Worm (Caenorhabditis elegans) whole organism, L4 larva: ENCODE measurements around the gene gsto-1.

ENCODE experiments used
- T20F7.1 ChIP-seq: fragments of 200-800 bp; sonication (Bioruptor generic); optimal IDR thresholded peaks from 2 replicates; lab custom pipeline; 2018; ENCODE audit warnings: mild to moderate bottlenecking, missing genetic modification characterization, missing compliant biosample characterization
- Y48G9A.11 ChIP-seq: fragments of 200-800 bp; sonication (Bioruptor generic); IDR thresholded peaks from 2 replicates; pipeline ENCODE4 v1.3.6; 2022; ENCODE audit warnings: missing genetic modification reagents, missing genetic modification characterization, missing compliant biosample characterization
- Y5F2A.4 ChIP-seq: fragments of 200-800 bp; sonication (Bioruptor generic); optimal IDR thresholded peaks from 2 replicates; lab custom pipeline; 2018; ENCODE audit warnings: mild to moderate bottlenecking, missing genetic modification characterization, missing compliant biosample characterization
- aha-1 ChIP-seq: fragments of 150-350 bp; peaks from one replicate; lab custom pipeline; 2014; ENCODE audit warnings: missing biosample characterization, missing genetic modification characterization
- aly-2 ChIP-seq: sonication (generic microtip); optimal IDR thresholded peaks from 2 replicates; lab custom pipeline; 2018; ENCODE audit warnings: missing biosample characterization, missing genetic modification characterization
- ama-1 ChIP-seq: fragments of 150-350 bp; optimal IDR thresholded peaks from 2 replicates; lab custom pipeline; 2014; ENCODE audit warnings: inconsistent platforms, mixed read lengths
- attf-4 ChIP-seq: sonication (generic microtip); optimal IDR thresholded peaks from 3 replicates; lab custom pipeline; 2017; ENCODE audit warnings: missing biosample characterization, missing genetic modification characterization
- ceh-28 ChIP-seq: fragments of 150-350 bp; optimal IDR thresholded peaks from 2 replicates; lab custom pipeline; 2014; ENCODE audit warnings: missing biosample characterization, missing genetic modification reagents, missing genetic modification characterization
- ceh-62 ChIP-seq: sonication (generic microtip); optimal IDR thresholded peaks from 2 replicates; lab custom pipeline; 2017; ENCODE audit warnings: missing biosample characterization, missing genetic modification characterization
- ceh-82 ChIP-seq: sonication (generic microtip); optimal IDR thresholded peaks from 2 replicates; lab custom pipeline; 2017; ENCODE audit warnings: missing biosample characterization, missing genetic modification characterization
- cey-2 ChIP-seq: sonication (generic microtip); optimal IDR thresholded peaks from 3 replicates; lab custom pipeline; 2017; ENCODE audit warnings: missing genetic modification characterization, mild to moderate bottlenecking, missing compliant biosample characterization, antibody characterized with exemption, borderline replicate concordance; ENCODE audit not compliant: insufficient read depth
- dpl-1 ChIP-seq: fragments of 150-350 bp; optimal IDR thresholded peaks from 2 replicates; lab custom pipeline; 2014; ENCODE audit warnings: missing biosample characterization, missing genetic modification reagents, missing genetic modification characterization
- egl-27 ChIP-seq: sonication (generic microtip); optimal IDR thresholded peaks from 3 replicates; lab custom pipeline; 2017; ENCODE audit warnings: missing biosample characterization, missing genetic modification reagents, missing genetic modification characterization
- fkh-10 ChIP-seq: fragments of 150-350 bp; optimal IDR thresholded peaks from 2 replicates; lab custom pipeline; 2014; ENCODE audit warnings: missing biosample characterization, missing genetic modification reagents, missing genetic modification characterization
- fos-1 ChIP-seq: fragments of 150-350 bp; optimal IDR thresholded peaks from 2 replicates; lab custom pipeline; 2014; ENCODE audit warnings: missing biosample characterization, missing genetic modification characterization
- hlh-11 ChIP-seq: fragments of 200-800 bp; sonication (Bioruptor generic); optimal IDR thresholded peaks from 2 replicates; lab custom pipeline; 2018; ENCODE audit warnings: mild to moderate bottlenecking, missing genetic modification characterization, missing compliant biosample characterization
- hmg-1.1 ChIP-seq: fragments of 200-800 bp; sonication (Bioruptor generic); IDR thresholded peaks from 2 replicates; pipeline ENCODE4 v1.3.6; 2022; ENCODE audit warnings: missing genetic modification reagents, missing genetic modification characterization, missing compliant biosample characterization
- lin-13 ChIP-seq: fragments of 150-350 bp; optimal IDR thresholded peaks from 2 replicates; lab custom pipeline; 2014; ENCODE audit warnings: missing biosample characterization, missing genetic modification reagents, missing genetic modification characterization
- lin-29 ChIP-seq: fragments of 200-800 bp; sonication (Bioruptor generic); IDR thresholded peaks from 2 replicates; pipeline ENCODE4 v1.3.6; 2022; ENCODE audit warnings: missing genetic modification reagents, missing genetic modification characterization, missing compliant biosample characterization
- lir-3 ChIP-seq: sonication (generic microtip); optimal IDR thresholded peaks from 2 replicates; lab custom pipeline; 2016; ENCODE audit warnings: mild to moderate bottlenecking, missing genetic modification characterization, missing compliant biosample characterization
- lsy-2 ChIP-seq, 2 experiments: fragments of 150-350 bp in 1 of 2; sonication (generic microtip) in 1 of 2; optimal IDR thresholded peaks; 2 replicates each; lab custom pipeline; 2014 to 2017; ENCODE audit warnings: missing biosample characterization in 2 of 2, missing genetic modification characterization in 2 of 2
- madf-9 ChIP-seq: fragments of 200-800 bp; sonication (Bioruptor generic); conservative IDR thresholded peaks from 2 replicates; pipeline ENCODE4 v1.3.6; 2022; ENCODE audit warnings: missing genetic modification reagents, missing genetic modification characterization, missing compliant biosample characterization
- mdl-1 ChIP-seq, 2 experiments: fragments of 150-350 bp in 1 of 2; sonication (generic microtip) in 1 of 2; optimal IDR thresholded peaks; 2 replicates each; lab custom pipeline; 2014 to 2017; ENCODE audit warnings: missing biosample characterization in 2 of 2, missing genetic modification characterization in 2 of 2
- mep-1 ChIP-seq: fragments of 150-350 bp; sonication (generic microtip); optimal IDR thresholded peaks from 3 replicates; lab custom pipeline; 2014; ENCODE audit warnings: missing biosample characterization, missing genetic modification characterization
- mes-2 ChIP-seq: sonication (generic microtip); optimal IDR thresholded peaks from 2 replicates; lab custom pipeline; 2016; ENCODE audit warnings: missing genotype, mild to moderate bottlenecking, missing genetic modification characterization, missing compliant biosample characterization; ENCODE audit not compliant: poor library complexity, severe bottlenecking
- mxl-2 ChIP-seq: fragments of 200-800 bp; sonication (Bioruptor generic); conservative IDR thresholded peaks from 2 replicates; pipeline ENCODE4 v1.3.6; 2022; ENCODE audit warnings: missing genetic modification reagents, missing genetic modification characterization, missing compliant biosample characterization
- nhr-28 ChIP-seq: fragments of 150-350 bp; optimal IDR thresholded peaks from 2 replicates; lab custom pipeline; 2014; ENCODE audit warnings: missing biosample characterization, missing genetic modification characterization
- nhr-42 ChIP-seq: fragments of 200-800 bp; sonication (Bioruptor generic); IDR thresholded peaks from 2 replicates; pipeline ENCODE4 v1.3.6; 2022; ENCODE audit warnings: missing genetic modification characterization, missing compliant biosample characterization
- nhr-48 ChIP-seq: sonication (generic microtip); optimal IDR thresholded peaks from 2 replicates; lab custom pipeline; 2016; ENCODE audit warnings: mild to moderate bottlenecking, missing genetic modification characterization, missing compliant biosample characterization
- nhr-77 ChIP-seq: fragments of 150-350 bp; optimal IDR thresholded peaks from 2 replicates; lab custom pipeline; 2014; ENCODE audit warnings: missing biosample characterization, missing genetic modification characterization
- saeg-2 ChIP-seq: fragments of 200-800 bp; sonication (Bioruptor generic); IDR thresholded peaks from 2 replicates; pipeline ENCODE4 v1.3.6; 2022; ENCODE audit warnings: missing genetic modification reagents, missing genetic modification characterization, missing compliant biosample characterization
- sdz-12 ChIP-seq: fragments of 200-800 bp; sonication (Bioruptor generic); optimal IDR thresholded peaks from 2 replicates; lab custom pipeline; 2018; ENCODE audit warnings: mild to moderate bottlenecking, missing genetic modification characterization, missing compliant biosample characterization
- set-16 ChIP-seq: fragments of 200-800 bp; sonication (Bioruptor generic); IDR thresholded peaks from 2 replicates; pipeline ENCODE4 v1.3.6; 2022; ENCODE audit warnings: missing genetic modification reagents, missing genetic modification characterization, missing compliant biosample characterization
- unc-39 ChIP-seq: sonication (generic microtip); optimal IDR thresholded peaks from 2 replicates; lab custom pipeline; 2017; ENCODE audit warnings: missing biosample characterization, missing genetic modification characterization
- unc-62 ChIP-seq, 3 experiments: fragments of 150-350 bp in 1 of 3; sonication (generic microtip); optimal IDR thresholded peaks in 2 of 3; peaks in 1 of 3; 1 replicate in 1 of 3; 2 replicates in 2 of 3; lab custom pipeline; 2014 to 2017; ENCODE audit warnings: missing biosample characterization in 3 of 3, missing genetic modification characterization in 3 of 3, missing genetic modification reagents in 3 of 3, missing genotype in 1 of 3
- vab-7 ChIP-seq: fragments of 200-800 bp; sonication (Bioruptor generic); IDR thresholded peaks from 2 replicates; pipeline ENCODE4 v1.3.6; 2022; ENCODE audit warnings: missing genetic modification reagents, missing genetic modification characterization, missing compliant biosample characterization
- zfp-2 ChIP-seq: sonication (generic microtip); optimal IDR thresholded peaks from 2 replicates; lab custom pipeline; 2016; ENCODE audit warnings: mild to moderate bottlenecking, missing genetic modification characterization, missing compliant biosample characterization
- zip-2 ChIP-seq: fragments of 150-350 bp; optimal IDR thresholded peaks from 2 replicates; lab custom pipeline; 2014; ENCODE audit warnings: missing biosample characterization, missing genetic modification characterization
- ztf-11 ChIP-seq: fragments of 150-350 bp; optimal IDR thresholded peaks from 2 replicates; lab custom pipeline; 2014; ENCODE audit warnings: missing biosample characterization, missing genetic modification characterization

Gene gsto-1

ce11 chrIII:7953208-7953607 is 6.4 kb upstream of the gsto-1 start, which contains the start of gene let-754:
TSS of gene let-754 (minus strand) at chrIII:7953308.
- TF ChIP-seq ztf-11 (tag; lab: Kevin White, UChicago), result no peak
- no peak for TF ChIP-seq mdl-1 (tag; optimal IDR thresholded peaks at IDR 0.05; lab: Kevin White, UChicago)
- TF ChIP-seq lin-13, result no peak
- no peak for TF ChIP-seq hmg-1.1 (GFP tag; lab: Robert Waterston, UW)
- TF ChIP-seq egl-27, result no peak

ce11 chrIII:7952077-7952765 is 5.4 kb upstream of the gsto-1 start, which contains the start of gene C29E4.15:
TSS of gene C29E4.15 (plus strand) at chrIII:7952623.
- peak in 1 of 2 experiments; percentile 76 for TF ChIP-seq lsy-2 (tag; optimal IDR thresholded peaks at IDR 0.05; lab: Kevin White, UChicago)
- peak in 1 of 2 experiments; percentile 86 for TF ChIP-seq unc-62 (GFP tag; optimal IDR thresholded peaks at IDR 0.05 in 1 of 2; lab: Kevin White, UChicago)
- TF ChIP-seq unc-62 (tag; optimal IDR thresholded peaks at IDR 0.05; lab: Kevin White, UChicago), result no peak
- peak; percentile 19 for TF ChIP-seq fkh-10 (GFP tag; lab: Kevin White, UChicago)
- no peak for TF ChIP-seq mxl-2 (GFP tag; lab: Robert Waterston, UW)
- TF ChIP-seq attf-4 (tag; lab: Kevin White, UChicago), result no peak
- no peak for TF ChIP-seq ceh-82 (tag; lab: Kevin White, UChicago)
- peak; percentile 37; the same call in 1 of the 2 replicates for TF ChIP-seq hmg-1.1 (GFP tag; lab: Robert Waterston, UW)
- TF ChIP-seq dpl-1 (GFP tag; lab: Kevin White, UChicago), result peak; percentile 86
- TF ChIP-seq mes-2, result peak; percentile 69

- TF ChIP-seq zfp-2 (tag; lab: Kevin White, UChicago) (no peak), aha-1 (peak; percentile 92), nhr-42 (GFP tag; lab: Robert Waterston, UW) (no peak), vab-7 (GFP tag; lab: Robert Waterston, UW) (no peak)
Observed at ce11 chrIII:7950447-7950846, 3.6 kb upstream of the gsto-1 start.

- no peak for TF ChIP-seq Y48G9A.11 (GFP tag; lab: Robert Waterston, UW)
- TF ChIP-seq aha-1, result peak; percentile 75
- TF ChIP-seq ama-1, result peak; percentile 1
- TF ChIP-seq sdz-12, result no peak
- TF ChIP-seq nhr-48 (tag; lab: Kevin White, UChicago), result no peak
- TF ChIP-seq mep-1 (tag; lab: Kevin White, UChicago), result no peak
- TF ChIP-seq nhr-77 (tag; lab: Kevin White, UChicago), result no peak
- no peak for TF ChIP-seq fos-1 (tag; lab: Kevin White, UChicago)
- TF ChIP-seq set-16, result no peak
- no peak for TF ChIP-seq cey-2 (tag; lab: Kevin White, UChicago)
Observed at ce11 chrIII:7948802-7949201, 2.0 kb upstream of the gsto-1 start, which contains the start of gene col-90. TSS of gene col-90 (plus strand) at chrIII:7948838.

- no peak for TF ChIP-seq ceh-28 (tag; lab: Kevin White, UChicago)
- no peak for TF ChIP-seq set-16
- no peak for TF ChIP-seq lir-3 (tag; lab: Kevin White, UChicago)
- TF ChIP-seq madf-9 (GFP tag; lab: Robert Waterston, UW), result no peak
Observed at ce11 chrIII:7947677-7948076, 859 bp upstream of the gsto-1 start.

- TF ChIP-seq zip-2 (tag; lab: Kevin White, UChicago) (no peak), Y5F2A.4 (GFP tag; lab: Kevin White, UChicago) (no peak), nhr-28 (tag; lab: Kevin White, UChicago) (no peak), attf-4 (tag; lab: Kevin White, UChicago) (no peak), lin-13 (no peak), unc-39 (tag; lab: Kevin White, UChicago) (no peak), T20F7.1 (GFP tag; lab: Kevin White, UChicago) (no peak), hlh-11 (tag; lab: Kevin White, UChicago) (no peak), lin-29 (GFP tag; lab: Robert Waterston, UW) (no peak), nhr-48 (tag; lab: Kevin White, UChicago) (no peak), ceh-62 (no peak), saeg-2 (GFP tag; lab: Robert Waterston, UW) (no peak), aly-2 (tag; lab: Kevin White, UChicago) (no peak)
Observed at ce11 chrIII:7941417-7941816, 5.4 kb downstream of the gsto-1 start, which contains the start of gene kle-2. TSS of gene kle-2 (plus strand) at chrIII:7941717.
